Worm (Caenorhabditis elegans): ENCODE measurements around the gene xpb-1.

ce11 chrIII:11500647-11501046 lies 25.8 kb upstream of the xpb-1 start, which contains the start of gene nars-2:
- no peak for TF ChIP-seq ztf-3 (GFP tag; optimal IDR thresholded peaks at IDR 0.05)
- TF ChIP-seq F49E8.2 (tag; optimal IDR thresholded peaks at IDR 0.05; ENCODE audit: insufficient read depth): no peak
- no peak for TF ChIP-seq F57A8.1 (GFP tag; optimal IDR thresholded peaks at IDR 0.05)
- no peak for TF ChIP-seq hrde-1 (tag; optimal IDR thresholded peaks at IDR 0.05; ENCODE audit: borderline replicate concordance)
- no peak for TF ChIP-seq akir-1 (GFP tag; optimal IDR thresholded peaks at IDR 0.05)
- no peak for TF ChIP-seq rcor-1 (GFP tag; IDR thresholded peaks at IDR 0.05)
- TF ChIP-seq B0019.2 (GFP tag; conservative IDR thresholded peaks at IDR 0.05): no peak
- TF ChIP-seq tbp1 (GFP tag; optimal IDR thresholded peaks at IDR 0.05): no peak
- no peak for TF ChIP-seq unc-62 (GFP tag; optimal IDR thresholded peaks at IDR 0.05)

All from whole organism, young adult.